Worm (Caenorhabditis elegans) whole organism, L1 larva: ENCODE measurements around the gene K01A11.3.
A peak's percentile ranks its signal among the peaks of the same experiment; 100 is the strongest.

ENCODE experiments used
- C04F5.9 ChIP-seq: sonication (generic microtip); optimal IDR thresholded peaks from 2 replicates; lab custom pipeline; 2016; ENCODE audit warnings: missing genetic modification characterization, missing compliant biosample characterization
- C16A3.4 ChIP-seq: fragments of 150-350 bp; optimal IDR thresholded peaks from 2 replicates; lab custom pipeline; 2014; ENCODE audit warnings: missing biosample characterization, missing genetic modification characterization
- C34B4.2 ChIP-seq: sonication (generic microtip); optimal IDR thresholded peaks from 2 replicates; lab custom pipeline; 2017; ENCODE audit warnings: mild to moderate bottlenecking, missing genetic modification characterization, missing compliant biosample characterization
- F16B12.6 ChIP-seq: fragments of 150-350 bp; optimal IDR thresholded peaks from 2 replicates; lab custom pipeline; 2014; ENCODE audit warnings: missing biosample characterization, missing genetic modification characterization
- aha-1 ChIP-seq: fragments of 150-350 bp; optimal IDR thresholded peaks from 2 replicates; lab custom pipeline; 2014; ENCODE audit warnings: missing biosample characterization, missing genetic modification characterization
- aly-2 ChIP-seq: fragments of 150-350 bp; optimal IDR thresholded peaks from 2 replicates; lab custom pipeline; 2014; ENCODE audit warnings: missing biosample characterization, missing genetic modification characterization
- blmp-1 ChIP-seq: fragments of 150-350 bp; optimal IDR thresholded peaks from 2 replicates; lab custom pipeline; 2014; ENCODE audit warnings: missing biosample characterization, missing genetic modification characterization
- ceh-8 ChIP-seq: fragments of 200-800 bp; sonication (Bioruptor generic); optimal IDR thresholded peaks from 2 replicates; lab custom pipeline; 2018; ENCODE audit warnings: mild to moderate bottlenecking, missing genetic modification characterization, moderate library complexity, missing compliant biosample characterization
- ces-1 ChIP-seq: fragments of 150-350 bp; optimal IDR thresholded peaks from 2 replicates; lab custom pipeline; 2014; ENCODE audit warnings: missing biosample characterization, missing genetic modification reagents, missing genetic modification characterization
- dpl-1 ChIP-seq, 3 experiments: fragments of 150-350 bp in 2 of 3; sonication (generic microtip) in 1 of 3; optimal IDR thresholded peaks; 2 replicates each; lab custom pipeline; 2014 to 2017; ENCODE audit warnings: missing biosample characterization in 3 of 3, missing genetic modification characterization in 3 of 3, missing genetic modification reagents in 3 of 3
- efl-1 ChIP-seq, 4 experiments: fragments of 150-350 bp; optimal IDR thresholded peaks in 3 of 4; peaks in 1 of 4; 1 replicate in 1 of 4; 2 replicates in 3 of 4; lab custom pipeline; 2014; ENCODE audit warnings: missing biosample characterization in 2 of 4, missing genetic modification characterization in 2 of 4, missing genetic modification reagents in 2 of 4
- egl-27 ChIP-seq, 2 experiments: fragments of 150-350 bp in 1 of 2; sonication (generic microtip); optimal IDR thresholded peaks; 3 replicates each; lab custom pipeline; 2017 to 2018; ENCODE audit warnings: missing biosample characterization in 2 of 2, missing genetic modification characterization in 2 of 2, missing genetic modification reagents in 2 of 2
- elt-3 ChIP-seq, 6 experiments: fragments of 150-350 bp in 1 of 6; sonication (generic microtip); optimal IDR thresholded peaks; 2 replicates each; lab custom pipeline; 2017 to 2018; ENCODE audit warnings: missing biosample characterization in 6 of 6, missing genetic modification characterization in 6 of 6, inconsistent platforms in 1 of 6
- fkh-10 ChIP-seq: sonication (generic microtip); optimal IDR thresholded peaks from 2 replicates; lab custom pipeline; 2017; ENCODE audit warnings: missing biosample characterization, missing genetic modification reagents, missing genetic modification characterization
- fkh-8 ChIP-seq: sonication (generic microtip); optimal IDR thresholded peaks from 2 replicates; lab custom pipeline; 2016; ENCODE audit warnings: mild to moderate bottlenecking, missing genetic modification characterization, missing compliant biosample characterization
- fos-1 ChIP-seq: fragments of 150-350 bp; optimal IDR thresholded peaks from 2 replicates; lab custom pipeline; 2014; ENCODE audit warnings: missing biosample characterization, missing genetic modification characterization
- hpl-2 ChIP-seq: fragments of 150-350 bp; optimal IDR thresholded peaks from 2 replicates; lab custom pipeline; 2014; ENCODE audit warnings: missing biosample characterization, missing genetic modification reagents, missing genetic modification characterization
- irx-1 ChIP-seq: sonication (generic microtip); optimal IDR thresholded peaks from 2 replicates; lab custom pipeline; 2016; ENCODE audit warnings: missing genetic modification characterization, missing compliant biosample characterization
- jun-1 ChIP-seq: fragments of 150-350 bp; optimal IDR thresholded peaks from 2 replicates; lab custom pipeline; 2014; ENCODE audit warnings: missing biosample characterization, missing genetic modification reagents, missing genetic modification characterization
- lin-13 ChIP-seq: fragments of 150-350 bp; optimal IDR thresholded peaks from 2 replicates; lab custom pipeline; 2014; ENCODE audit warnings: missing biosample characterization, missing genetic modification reagents, missing genetic modification characterization
- lin-14 ChIP-seq: fragments of 200-800 bp; sonication (Bioruptor generic); optimal IDR thresholded peaks from 2 replicates; lab custom pipeline; 2018; ENCODE audit warnings: mild to moderate bottlenecking, missing genetic modification characterization, moderate library complexity, missing compliant biosample characterization
- mdl-1 ChIP-seq, 2 experiments: fragments of 150-350 bp; optimal IDR thresholded peaks; 2 replicates each; lab custom pipeline; 2014 to 2017; ENCODE audit warnings: missing biosample characterization in 2 of 2, missing genetic modification characterization in 2 of 2, inconsistent platforms in 1 of 2
- mef-2 ChIP-seq: fragments of 150-350 bp; optimal IDR thresholded peaks from 2 replicates; lab custom pipeline; 2014; ENCODE audit warnings: missing biosample characterization, missing genetic modification characterization
- nhr-11 ChIP-seq: fragments of 150-350 bp; optimal IDR thresholded peaks from 2 replicates; lab custom pipeline; 2014; ENCODE audit warnings: missing biosample characterization, missing genetic modification characterization
- nhr-19 ChIP-seq: fragments of 200-800 bp; sonication (Bioruptor generic); conservative IDR thresholded peaks from 2 replicates; pipeline ENCODE4 v1.3.6; 2022; ENCODE audit warnings: missing genetic modification characterization, missing compliant biosample characterization
- nhr-20 ChIP-seq: sonication (generic microtip); optimal IDR thresholded peaks from 2 replicates; lab custom pipeline; 2016; ENCODE audit warnings: mild to moderate bottlenecking, missing genetic modification characterization, missing compliant biosample characterization
- nhr-28 ChIP-seq: fragments of 150-350 bp; optimal IDR thresholded peaks from 2 replicates; lab custom pipeline; 2014; ENCODE audit warnings: missing biosample characterization, missing genetic modification characterization
- nhr-76 ChIP-seq: sonication (generic microtip); optimal IDR thresholded peaks from 2 replicates; lab custom pipeline; 2017; ENCODE audit warnings: missing biosample characterization, missing genetic modification characterization
- nhr-77 ChIP-seq: fragments of 150-350 bp; optimal IDR thresholded peaks from 2 replicates; lab custom pipeline; 2014; ENCODE audit warnings: missing biosample characterization, missing genetic modification characterization
- pag-3 ChIP-seq: sonication (generic microtip); optimal IDR thresholded peaks from 2 replicates; lab custom pipeline; 2017; ENCODE audit warnings: missing genetic modification characterization, mild to moderate bottlenecking, missing compliant biosample characterization, antibody characterized with exemption, borderline replicate concordance; ENCODE audit not compliant: insufficient read depth
- pax-3 ChIP-seq: fragments of 200-800 bp; sonication (Bioruptor generic); optimal IDR thresholded peaks from 2 replicates; lab custom pipeline; 2018; ENCODE audit warnings: mild to moderate bottlenecking, missing genetic modification characterization, moderate library complexity, missing compliant biosample characterization
- pqm-1 ChIP-seq: sonication (generic microtip); optimal IDR thresholded peaks from 3 replicates; lab custom pipeline; 2017; ENCODE audit warnings: missing biosample characterization, missing genetic modification characterization
- rnt-1 ChIP-seq: sonication (generic microtip); optimal IDR thresholded peaks from 2 replicates; lab custom pipeline; 2016; ENCODE audit warnings: mild to moderate bottlenecking, missing genetic modification characterization, moderate library complexity, missing compliant biosample characterization
- snpc-4 ChIP-seq: fragments of 150-350 bp; optimal IDR thresholded peaks from 2 replicates; lab custom pipeline; 2014; ENCODE audit warnings: missing biosample characterization, missing genetic modification characterization
- snu-23 ChIP-seq: sonication (generic microtip); optimal IDR thresholded peaks from 2 replicates; lab custom pipeline; 2016; ENCODE audit warnings: missing genetic modification characterization, missing compliant biosample characterization
- sox-4 ChIP-seq: sonication (generic microtip); optimal IDR thresholded peaks from 2 replicates; lab custom pipeline; 2016; ENCODE audit warnings: missing genetic modification characterization, missing compliant biosample characterization
- sptf-1 ChIP-seq: fragments of 150-350 bp; optimal IDR thresholded peaks from 2 replicates; lab custom pipeline; 2014; ENCODE audit warnings: missing biosample characterization, missing genetic modification characterization
- sup-37 ChIP-seq: fragments of 200-800 bp; sonication (Bioruptor generic); optimal IDR thresholded peaks from 2 replicates; lab custom pipeline; 2018; ENCODE audit warnings: mild to moderate bottlenecking, missing genetic modification characterization, missing compliant biosample characterization
- swsn-7 ChIP-seq: sonication (generic microtip); optimal IDR thresholded peaks from 2 replicates; lab custom pipeline; 2016; ENCODE audit warnings: missing genetic modification characterization, missing compliant biosample characterization
- tlp-1 ChIP-seq: fragments of 150-350 bp; optimal IDR thresholded peaks from 2 replicates; lab custom pipeline; 2014; ENCODE audit warnings: missing biosample characterization, missing genetic modification characterization
- unc-30 ChIP-seq: sonication (generic microtip); optimal IDR thresholded peaks from 2 replicates; lab custom pipeline; 2017; ENCODE audit warnings: missing biosample characterization, missing genetic modification characterization
- unc-86 ChIP-seq: sonication (generic microtip); optimal IDR thresholded peaks from 2 replicates; lab custom pipeline; 2016; ENCODE audit warnings: missing genetic modification characterization, missing compliant biosample characterization
- xbp-1 ChIP-seq: sonication (generic microtip); optimal IDR thresholded peaks from 2 replicates; lab custom pipeline; 2016; ENCODE audit warnings: missing genetic modification characterization, missing compliant biosample characterization
- zip-4 ChIP-seq: fragments of 200-800 bp; sonication (Bioruptor generic); optimal IDR thresholded peaks from 2 replicates; lab custom pipeline; 2018; ENCODE audit warnings: mild to moderate bottlenecking, missing genetic modification characterization, moderate library complexity, missing compliant biosample characterization

K01A11.3 gene

ce11 chrIII:3470433-3470832 lies 18.0 kb upstream of the K01A11.3 start (continued):
- TF ChIP-seq nhr-20 (tag; lab: Kevin White, UChicago): no peak
- TF ChIP-seq sox-4 (tag; lab: Kevin White, UChicago): no peak
- no peak for TF ChIP-seq F16B12.6 (tag; lab: Kevin White, UChicago)
- no peak for TF ChIP-seq mdl-1 (tag; optimal IDR thresholded peaks at IDR 0.05; lab: Kevin White, UChicago)
- TF ChIP-seq jun-1 (tag; lab: Kevin White, UChicago): no peak
- TF ChIP-seq C16A3.4: no peak
- no peak for TF ChIP-seq sup-37 (GFP tag; lab: Kevin White, UChicago)
- TF ChIP-seq elt-3 (tag; optimal IDR thresholded peaks at IDR 0.05; lab: Kevin White, UChicago): peak in 1 of 6 experiments; percentile 39
- no peak for TF ChIP-seq sptf-1
- TF ChIP-seq blmp-1 (tag; lab: Kevin White, UChicago): peak; percentile 80

ce11 chrIII:3469646-3470045 lies 17.2 kb upstream of the K01A11.3 start, which contains the start of gene smim-14:
Gene smim-14, minus strand, starts transcription at chrIII:3469746.
- peak; percentile 89 for TF ChIP-seq xbp-1 (tag; lab: Kevin White, UChicago)
- TF ChIP-seq aly-2 (tag; lab: Kevin White, UChicago): no peak
- no peak for TF ChIP-seq unc-86 (tag; lab: Kevin White, UChicago)
- no peak for TF ChIP-seq sptf-1

ce11 chrIII:3468384-3468783 lies 16.0 kb upstream of the K01A11.3 start:
- no peak for TF ChIP-seq jun-1 (tag; lab: Kevin White, UChicago)
- TF ChIP-seq nhr-11 (tag; lab: Kevin White, UChicago): no peak
- TF ChIP-seq ceh-8: no peak
- TF ChIP-seq rnt-1 (tag; lab: Kevin White, UChicago): no peak
- TF ChIP-seq ces-1 (GFP tag; lab: Kevin White, UChicago): no peak
- no peak for TF ChIP-seq blmp-1 (tag; lab: Kevin White, UChicago)
- TF ChIP-seq tlp-1 (tag; lab: Kevin White, UChicago): no peak
- no peak for TF ChIP-seq fos-1
- TF ChIP-seq hpl-2 (GFP tag; lab: Kevin White, UChicago): no peak
- no peak for TF ChIP-seq fkh-10 (GFP tag; lab: Kevin White, UChicago)

- TF ChIP-seq pax-3 (tag; lab: Kevin White, UChicago) (no peak), fkh-8 (tag; lab: Kevin White, UChicago) (no peak), nhr-77 (tag; lab: Kevin White, UChicago) (no peak), unc-30 (tag; lab: Kevin White, UChicago) (no peak)
Observed at ce11 chrIII:3467013-3467412, 14.6 kb upstream of the K01A11.3 start.

ce11 chrIII:3461403-3461802 lies 9.0 kb upstream of the K01A11.3 start, which contains the start of gene pph-6:
Gene pph-6, plus strand, starts transcription at chrIII:3461703.
- TF ChIP-seq fkh-10 (GFP tag; lab: Kevin White, UChicago) (no peak), efl-1 (optimal IDR thresholded peaks at IDR 0.05; lab: Kevin White, UChicago) (no peak), efl-1 (GFP tag; optimal IDR thresholded peaks at IDR 0.05 in 1 of 2; lab: Kevin White, UChicago) (peak in 1 of 2 experiments; percentile 82)

- TF ChIP-seq lin-13 (GFP tag; lab: Kevin White, UChicago): peak; percentile 97
- TF ChIP-seq swsn-7: peak; percentile 97
- TF ChIP-seq pag-3: no peak
- peak; percentile 87 for TF ChIP-seq zip-4
- TF ChIP-seq nhr-19: peak; percentile 97
- TF ChIP-seq fos-1: peak; percentile 79
- peak; percentile 92 for TF ChIP-seq lin-14 (GFP tag; lab: Kevin White, UChicago)
- peak; percentile 84 for TF ChIP-seq snpc-4
- TF ChIP-seq nhr-28 (tag; lab: Kevin White, UChicago): peak; percentile 20
- TF ChIP-seq irx-1 (tag; lab: Kevin White, UChicago): peak; percentile 96
- no peak for TF ChIP-seq pqm-1 (tag; lab: Kevin White, UChicago)
- TF ChIP-seq mef-2: peak; percentile 81
- peak; percentile 96 to 98 (median 97) for TF ChIP-seq dpl-1 (GFP tag; optimal IDR thresholded peaks at IDR 0.05; lab: Kevin White, UChicago)
- TF ChIP-seq C34B4.2 (tag; lab: Kevin White, UChicago): peak; percentile 84
- TF ChIP-seq nhr-76: no peak
- peak; percentile 91 for TF ChIP-seq C04F5.9 (tag; lab: Kevin White, UChicago)
- peak; percentile 98 for TF ChIP-seq snu-23 (GFP tag; lab: Kevin White, UChicago)
- peak; percentile 73 for TF ChIP-seq aha-1
- peak in 1 of 2 experiments; percentile 79 for TF ChIP-seq egl-27 (tag; optimal IDR thresholded peaks at IDR 0.05; lab: Kevin White, UChicago)
Observed at ce11 chrIII:3460061-3460460, 7.6 kb upstream of the K01A11.3 start, which contains the start of gene C34C12.8. Gene C34C12.8, plus strand, starts transcription at chrIII:3460406.
